Fruit fly (Drosophila melanogaster) whole organism, embryonic: Measurements from ENCODE around the gene Cpr23B.

Source experiments
- Ada2b ChIP-seq: fragments of 200-800 bp; sonication (Bioruptor generic); IDR thresholded peaks from 2 replicates; pipeline ENCODE4 v1.3.6; 2022; ENCODE audit warnings: missing biosample characterization, missing genetic modification characterization
- B-H1 ChIP-seq: fragments of 200-800 bp; sonication (Bioruptor generic); IDR thresholded peaks from 3 replicates; pipeline ENCODE4 v1.3.6; 2022; ENCODE audit warnings: missing biosample characterization, missing genetic modification characterization
- CG1024 ChIP-seq: fragments of 200-800 bp; sonication (Bioruptor generic); IDR thresholded peaks from 2 replicates; pipeline ENCODE4 v1.3.6; 2022; ENCODE audit warnings: missing biosample characterization, missing genetic modification characterization
- CG10321 ChIP-seq: fragments of 200-800 bp; sonication (Bioruptor generic); IDR thresholded peaks from 2 replicates; pipeline ENCODE4 v1.3.6; 2022; ENCODE audit warnings: missing biosample characterization, missing genetic modification characterization
- CG11247 ChIP-seq: fragments of 200-800 bp; sonication (Bioruptor generic); IDR thresholded peaks from 2 replicates; pipeline ENCODE4 v1.3.6; 2022; ENCODE audit warnings: missing biosample characterization, missing genetic modification characterization
- CG11456 ChIP-seq: fragments of 200-800 bp; sonication (Bioruptor generic); IDR thresholded peaks from 3 replicates; pipeline ENCODE4 v1.3.6; 2022; ENCODE audit warnings: missing biosample characterization, missing genetic modification characterization
- CG11723 ChIP-seq: fragments of 200-800 bp; sonication (Bioruptor generic); optimal IDR thresholded peaks from 2 replicates; lab custom pipeline; 2017; ENCODE audit warnings: missing biosample characterization, mild to moderate bottlenecking, missing genetic modification characterization
- CG12155 ChIP-seq: fragments of 200-800 bp; sonication (Bioruptor generic); optimal IDR thresholded peaks from 3 replicates; lab custom pipeline; 2016; ENCODE audit warnings: missing biosample characterization, missing genetic modification characterization
- CG12236 ChIP-seq: fragments of 200-800 bp; sonication (Bioruptor generic); optimal IDR thresholded peaks from 2 replicates; lab custom pipeline; 2016; ENCODE audit warnings: missing biosample characterization, missing genetic modification characterization
- CG1233 ChIP-seq: fragments of 200-800 bp; sonication (Bioruptor generic); optimal IDR thresholded peaks from 4 replicates; lab custom pipeline; 2018; ENCODE audit warnings: missing biosample characterization, mild to moderate bottlenecking, missing genetic modification characterization
- CG15479 ChIP-seq: fragments of 200-800 bp; sonication (Bioruptor generic); optimal IDR thresholded peaks from 3 replicates; lab custom pipeline; 2019; ENCODE audit warnings: missing biosample characterization, mild to moderate bottlenecking, missing genetic modification characterization, moderate library complexity
- CG17829 ChIP-seq: fragments of 200-800 bp; optimal IDR thresholded peaks from 2 replicates; lab custom pipeline; 2019; ENCODE audit warnings: missing biosample characterization, mild to moderate bottlenecking, missing genetic modification characterization, moderate library complexity
- CG18476 ChIP-seq: fragments of 200-800 bp; sonication (Bioruptor generic); optimal IDR thresholded peaks from 2 replicates; lab custom pipeline; 2016; ENCODE audit warnings: missing biosample characterization, mild to moderate bottlenecking, missing genetic modification characterization
- CG2875 ChIP-seq: fragments of 200-800 bp; sonication (Bioruptor generic); optimal IDR thresholded peaks from 2 replicates; lab custom pipeline; 2017; ENCODE audit warnings: missing biosample characterization, mild to moderate bottlenecking, missing genetic modification characterization, missing genetic modification reagents
- CG6654 ChIP-seq: fragments of 200-800 bp; sonication (Bioruptor generic); optimal IDR thresholded peaks from 2 replicates; lab custom pipeline; 2017; ENCODE audit warnings: missing biosample characterization, mild to moderate bottlenecking, missing genetic modification characterization
- CG7786 ChIP-seq: fragments of 200-800 bp; sonication (Bioruptor generic); optimal IDR thresholded peaks from 2 replicates; lab custom pipeline; 2016; ENCODE audit warnings: missing biosample characterization, missing genetic modification characterization
- CG7839 ChIP-seq: fragments of 200-800 bp; sonication (Bioruptor generic); optimal IDR thresholded peaks from 3 replicates; lab custom pipeline; 2018; ENCODE audit warnings: missing biosample characterization, mild to moderate bottlenecking, missing genetic modification characterization, moderate library complexity
- CG7987 ChIP-seq: fragments of 200-800 bp; sonication (Bioruptor generic); optimal IDR thresholded peaks from 2 replicates; lab custom pipeline; 2018; ENCODE audit warnings: missing biosample characterization, mild to moderate bottlenecking, missing genetic modification characterization, moderate library complexity
- CG9215 ChIP-seq: fragments of 200-800 bp; sonication (Bioruptor generic); IDR thresholded peaks from 2 replicates; pipeline ENCODE4 v1.3.6; 2022; ENCODE audit warnings: missing biosample characterization, missing genetic modification characterization
- CG9609 ChIP-seq: fragments of 200-800 bp; sonication (Bioruptor generic); optimal IDR thresholded peaks from 3 replicates; lab custom pipeline; 2016; ENCODE audit warnings: missing biosample characterization, missing genetic modification characterization
- CG9876 ChIP-seq: fragments of 200-800 bp; sonication (Bioruptor generic); optimal IDR thresholded peaks from 2 replicates; lab custom pipeline; 2016; ENCODE audit warnings: missing biosample characterization, missing genetic modification characterization
- D19A ChIP-seq: fragments of 200-800 bp; optimal IDR thresholded peaks from 3 replicates; lab custom pipeline; 2019; ENCODE audit warnings: missing biosample characterization, mild to moderate bottlenecking, missing genetic modification characterization, moderate library complexity
- Dfd ChIP-seq, 2 experiments: fragments of >200 bp; optimal IDR thresholded peaks; 2 replicates each; lab custom pipeline; 2017; ENCODE audit warnings: missing biosample characterization in 2 of 2, missing genetic modification characterization in 2 of 2
- Drgx ChIP-seq: fragments of 200-800 bp; sonication (Bioruptor generic); IDR thresholded peaks from 2 replicates; pipeline ENCODE4 v1.3.6; 2022; ENCODE audit warnings: missing biosample characterization, missing genetic modification characterization
- Gug ChIP-seq: fragments of 200-800 bp; sonication (Bioruptor generic); IDR thresholded peaks from 4 replicates; pipeline ENCODE4 v1.3.6; 2022; ENCODE audit warnings: missing biosample characterization, missing genetic modification characterization
- HLH3B ChIP-seq: fragments of 200-800 bp; sonication (Bioruptor generic); IDR thresholded peaks from 2 replicates; pipeline ENCODE4 v1.3.6; 2022; ENCODE audit warnings: missing biosample characterization, missing genetic modification characterization
- HLHmδ ChIP-seq: fragments of 200-800 bp; sonication (Bioruptor generic); optimal IDR thresholded peaks from 2 replicates; lab custom pipeline; 2018; ENCODE audit warnings: missing biosample characterization, mild to moderate bottlenecking, missing genetic modification characterization, moderate library complexity
- HmgD ChIP-seq: fragments of 200-800 bp; sonication (Bioruptor generic); optimal IDR thresholded peaks from 3 replicates; lab custom pipeline; 2016; ENCODE audit warnings: missing biosample characterization, missing genetic modification characterization
- Myb ChIP-seq: fragments of 200-800 bp; sonication (Bioruptor generic); optimal IDR thresholded peaks from 2 replicates; lab custom pipeline; 2016; ENCODE audit warnings: missing biosample characterization, missing genetic modification characterization
- NK7.1 ChIP-seq: fragments of 200-800 bp; sonication (Bioruptor generic); optimal IDR thresholded peaks from 3 replicates; lab custom pipeline; 2016; ENCODE audit warnings: missing biosample characterization, missing genetic modification characterization
- Nf-YC ChIP-seq: fragments of 200-800 bp; optimal IDR thresholded peaks from 3 replicates; lab custom pipeline; 2019; ENCODE audit warnings: missing biosample characterization, mild to moderate bottlenecking, missing genetic modification characterization, moderate library complexity
- NfI ChIP-seq: fragments of 200-800 bp; sonication (Bioruptor generic); optimal IDR thresholded peaks from 3 replicates; lab custom pipeline; 2018; ENCODE audit warnings: missing biosample characterization, mild to moderate bottlenecking, missing genetic modification characterization, moderate library complexity
- Pdp1 ChIP-seq, 2 experiments: fragments of 200-800 bp; sonication (Bioruptor generic); optimal IDR thresholded peaks; 3 replicates each; lab custom pipeline; 2016; ENCODE audit warnings: missing biosample characterization in 2 of 2, missing genetic modification characterization in 2 of 2, mild to moderate bottlenecking in 1 of 2, moderate library complexity in 1 of 2
- Vsx1 ChIP-seq: fragments of 200-800 bp; sonication (Bioruptor generic); optimal IDR thresholded peaks from 2 replicates; lab custom pipeline; 2017; ENCODE audit warnings: missing biosample characterization, mild to moderate bottlenecking, missing genetic modification characterization, missing genetic modification reagents
- abd-A ChIP-seq: fragments of 200-800 bp; sonication (Bioruptor generic); optimal IDR thresholded peaks from 3 replicates; lab custom pipeline; 2019; ENCODE audit warnings: missing biosample characterization, mild to moderate bottlenecking, missing genetic modification characterization, moderate library complexity
- amos ChIP-seq: fragments of 200-800 bp; sonication (Bioruptor generic); IDR thresholded peaks from 2 replicates; pipeline ENCODE4 v1.3.6; 2022; ENCODE audit warnings: missing biosample characterization, missing genetic modification characterization; ENCODE audit not compliant: partially characterized antibody
- chif ChIP-seq, 2 experiments: fragments of 200-800 bp; sonication (Bioruptor generic); optimal IDR thresholded peaks; 3 replicates each; lab custom pipeline; 2016; ENCODE audit warnings: missing biosample characterization in 2 of 2, missing genetic modification characterization in 2 of 2
- disco-r ChIP-seq: fragments of 200-800 bp; sonication (Bioruptor generic); optimal IDR thresholded peaks from 2 replicates; lab custom pipeline; 2016; ENCODE audit warnings: missing biosample characterization, missing genetic modification characterization
- emc ChIP-seq: fragments of 200-800 bp; sonication (Bioruptor generic); optimal IDR thresholded peaks from 2 replicates; lab custom pipeline; 2016; ENCODE audit warnings: missing biosample characterization, missing genetic modification characterization
- ham ChIP-seq: fragments of 200-800 bp; sonication (Bioruptor generic); IDR thresholded peaks from 2 replicates; pipeline ENCODE4 v1.3.6; 2022; ENCODE audit warnings: missing biosample characterization, missing genetic modification characterization
- her ChIP-seq: fragments of 200-800 bp; sonication (Bioruptor generic); optimal IDR thresholded peaks from 2 replicates; lab custom pipeline; 2016; ENCODE audit warnings: missing biosample characterization, missing genetic modification characterization
- jumu ChIP-seq: fragments of 200-800 bp; sonication (Bioruptor generic); optimal IDR thresholded peaks from 3 replicates; lab custom pipeline; 2016; ENCODE audit warnings: missing biosample characterization, missing genetic modification characterization
- lab ChIP-seq: fragments of 200-800 bp; sonication (Bioruptor generic); optimal IDR thresholded peaks from 3 replicates; lab custom pipeline; 2017; ENCODE audit warnings: missing biosample characterization, missing genetic modification characterization, mild to moderate bottlenecking, moderate library complexity, missing genetic modification reagents
- pho ChIP-seq: fragments of 200-800 bp; sonication (Bioruptor generic); optimal IDR thresholded peaks from 2 replicates; lab custom pipeline; 2016; ENCODE audit warnings: missing biosample characterization, missing genetic modification characterization
- pros ChIP-seq: fragments of 200-800 bp; sonication (Bioruptor generic); optimal IDR thresholded peaks from 3 replicates; lab custom pipeline; 2019; ENCODE audit warnings: missing biosample characterization, mild to moderate bottlenecking, missing genetic modification characterization, moderate library complexity
- salm ChIP-seq: fragments of 200-800 bp; sonication (Bioruptor generic); optimal IDR thresholded peaks from 2 replicates; lab custom pipeline; 2018; ENCODE audit warnings: missing biosample characterization, mild to moderate bottlenecking, missing genetic modification characterization
- sens-2 ChIP-seq: fragments of 200-800 bp; sonication (Bioruptor generic); IDR thresholded peaks from 2 replicates; pipeline ENCODE4 v1.3.6; 2022; ENCODE audit warnings: missing biosample characterization, missing genetic modification characterization
- ssp ChIP-seq: fragments of 200-800 bp; sonication (Bioruptor generic); IDR thresholded peaks from 2 replicates; pipeline ENCODE4 v1.3.6; 2022; ENCODE audit warnings: missing biosample characterization, missing genetic modification characterization
- tll ChIP-seq, 2 experiments: fragments of 200-800 bp in 1 of 2; fragments of >200 bp in 1 of 2; sonication (Bioruptor generic) in 1 of 2; optimal IDR thresholded peaks; 2 replicates each; lab custom pipeline; 2017 to 2019; ENCODE audit warnings: missing biosample characterization in 2 of 2, missing genetic modification characterization in 2 of 2, mild to moderate bottlenecking in 1 of 2, moderate library complexity in 1 of 2
- wdn ChIP-seq: fragments of 200-800 bp; sonication (Bioruptor generic); IDR thresholded peaks from 2 replicates; pipeline ENCODE4 v1.3.6; 2022; ENCODE audit warnings: missing biosample characterization, missing genetic modification characterization

Cpr23B gene

dm6 chr2L:2857862-2858734, 19.9 kb downstream of the Cpr23B start (continued):
- TF ChIP-seq ssp (no peak), emc (GFP tag; lab: Kevin White, UChicago) (no peak), CG2875 (GFP tag; lab: Kevin White, UChicago) (no peak), abd-A (tag; lab: Kevin White, UChicago) (peak; percentile 42), CG9215 (GFP tag; lab: Robert Waterston, UW) (no peak), B-H1 (GFP tag; lab: Robert Waterston, UW) (no peak), CG12155 (GFP tag; lab: Kevin White, UChicago) (no peak), HLH3B (GFP tag; lab: Robert Waterston, UW) (no peak), CG7786 (GFP tag; lab: Kevin White, UChicago) (no peak), ham (GFP tag; lab: Robert Waterston, UW) (no peak), CG1024 (GFP tag; lab: Robert Waterston, UW) (no peak), D19A (tag; lab: Kevin White, UChicago) (no peak), CG1233 (GFP tag; lab: Kevin White, UChicago) (no peak), CG11247 (GFP tag; lab: Robert Waterston, UW) (no peak), Vsx1 (no peak), chif (GFP tag; optimal IDR thresholded peaks at IDR 0.05; lab: Kevin White, UChicago) (no peak), jumu (no peak), Ada2b (no peak), sens-2 (no peak), CG15479 (GFP tag; lab: Kevin White, UChicago) (peak; percentile 74), disco-r (GFP tag; lab: Kevin White, UChicago) (no peak), CG9609 (GFP tag; lab: Kevin White, UChicago) (no peak), CG17829 (tag; lab: Kevin White, UChicago) (no peak), Myb (GFP tag; lab: Kevin White, UChicago) (no peak), NK7.1 (GFP tag; lab: Kevin White, UChicago) (no peak), HLHmδ (GFP tag; lab: Kevin White, UChicago) (no peak), her (GFP tag; lab: Kevin White, UChicago) (peak; percentile 14), pros (GFP tag; lab: Kevin White, UChicago) (no peak), salm (no peak), CG6654 (GFP tag; lab: Kevin White, UChicago) (no peak), wdn (GFP tag; lab: Robert Waterston, UW) (no peak), lab (GFP tag; lab: Kevin White, UChicago) (peak; percentile 60), CG9876 (GFP tag; lab: Kevin White, UChicago) (no peak), Pdp1 (GFP tag; optimal IDR thresholded peaks at IDR 0.05; lab: Kevin White, UChicago) (no peak), Dfd (GFP tag; optimal IDR thresholded peaks at IDR 0.05; lab: Kevin White, UChicago) (no peak), CG11456 (GFP tag; lab: Robert Waterston, UW) (no peak), Drgx (GFP tag; lab: Robert Waterston, UW) (peak; percentile 83), CG12236 (GFP tag; lab: Kevin White, UChicago) (no peak), pho (GFP tag; lab: Kevin White, UChicago) (peak; percentile 33), CG11723 (GFP tag; lab: Kevin White, UChicago) (no peak), tll (GFP tag; optimal IDR thresholded peaks at IDR 0.05; lab: Kevin White, UChicago) (no peak), CG18476 (GFP tag; lab: Kevin White, UChicago) (no peak), Nf-YC (tag; lab: Kevin White, UChicago) (peak; percentile 34), amos (GFP tag; lab: Robert Waterston, UW) (no peak), HmgD (no peak), CG10321 (GFP tag; lab: Robert Waterston, UW) (0 out of 2 replicates have a peak, but pooled peaks have one; percentile 16), CG7987 (GFP tag; lab: Kevin White, UChicago) (peak; percentile 44), CG7839 (tag; lab: Kevin White, UChicago) (peak; percentile 17), NfI (GFP tag; lab: Kevin White, UChicago) (no peak), Gug (no peak)
